Fruit fly (Drosophila melanogaster) whole organism, embryonic: ENCODE data around the gene CG7381.

Experiments used
- Abd-B ChIP-seq: fragments of 200-800 bp; sonication (Bioruptor generic); optimal IDR thresholded peaks from 2 replicates; lab custom pipeline; 2018; ENCODE audit warnings: missing biosample characterization, mild to moderate bottlenecking, missing genetic modification characterization, moderate library complexity
- Atf6 ChIP-seq: fragments of 200-800 bp; sonication (Bioruptor generic); IDR thresholded peaks from 2 replicates; pipeline ENCODE4 v1.3.6; 2022; ENCODE audit warnings: missing biosample characterization, missing genetic modification characterization
- Awh ChIP-seq: fragments of 200-800 bp; sonication (Bioruptor generic); IDR thresholded peaks from 2 replicates; pipeline ENCODE4, ENCODE4 v1.3.6; 2022; ENCODE audit warnings: missing biosample characterization, missing genetic modification characterization
- B-H2 ChIP-seq: fragments of 200-800 bp; sonication (Bioruptor generic); optimal IDR thresholded peaks from 2 replicates; lab custom pipeline; 2018; ENCODE audit warnings: missing biosample characterization, mild to moderate bottlenecking, missing genetic modification characterization
- CG10267 ChIP-seq: fragments of 200-800 bp; sonication (Bioruptor generic); optimal IDR thresholded peaks from 2 replicates; lab custom pipeline; 2018; ENCODE audit warnings: missing biosample characterization, mild to moderate bottlenecking, missing genetic modification characterization, moderate library complexity
- CG10431 ChIP-seq: fragments of 200-800 bp; sonication (Bioruptor generic); optimal IDR thresholded peaks from 3 replicates; lab custom pipeline; 2018; ENCODE audit warnings: missing biosample characterization, mild to moderate bottlenecking, missing genetic modification characterization
- CG10462 ChIP-seq: fragments of 200-800 bp; sonication (Bioruptor generic); optimal IDR thresholded peaks from 2 replicates; lab custom pipeline; 2016; ENCODE audit warnings: missing biosample characterization, missing genetic modification characterization
- CG13424 ChIP-seq: fragments of 200-800 bp; sonication (Bioruptor generic); optimal IDR thresholded peaks from 2 replicates; lab custom pipeline; 2019; ENCODE audit warnings: missing biosample characterization, mild to moderate bottlenecking, missing genetic modification characterization, moderate library complexity
- CG13775 ChIP-seq: fragments of 200-800 bp; sonication (Bioruptor generic); optimal IDR thresholded peaks from 3 replicates; lab custom pipeline; 2017; ENCODE audit warnings: missing biosample characterization, mild to moderate bottlenecking, missing genetic modification characterization
- CG15601 ChIP-seq: fragments of 200-800 bp; sonication (Bioruptor generic); optimal IDR thresholded peaks from 3 replicates; lab custom pipeline; 2019; ENCODE audit warnings: missing biosample characterization, mild to moderate bottlenecking, missing genetic modification characterization, moderate library complexity
- CG18262 ChIP-seq: fragments of 200-800 bp; optimal IDR thresholded peaks from 3 replicates; lab custom pipeline; 2019; ENCODE audit warnings: missing biosample characterization, mild to moderate bottlenecking, missing genetic modification characterization, moderate library complexity
- CG30431 ChIP-seq: fragments of 200-800 bp; sonication (Bioruptor generic); optimal IDR thresholded peaks from 2 replicates; lab custom pipeline; 2017; ENCODE audit warnings: missing biosample characterization, missing genetic modification characterization
- CG32772 ChIP-seq: fragments of 200-800 bp; sonication (Bioruptor generic); IDR thresholded peaks from 2 replicates; pipeline ENCODE4 v1.3.6; 2022; ENCODE audit warnings: missing biosample characterization, missing genetic modification characterization
- CG3281 ChIP-seq: fragments of 200-800 bp; sonication (Bioruptor generic); optimal IDR thresholded peaks from 3 replicates; lab custom pipeline; 2017; ENCODE audit warnings: missing biosample characterization, mild to moderate bottlenecking, missing genetic modification characterization
- CG33213 ChIP-seq: fragments of 200-800 bp; sonication (Bioruptor generic); optimal IDR thresholded peaks from 3 replicates; lab custom pipeline; 2016; ENCODE audit warnings: missing biosample characterization, missing genetic modification characterization
- CG4328 ChIP-seq: fragments of 200-800 bp; sonication (Bioruptor generic); optimal IDR thresholded peaks from 3 replicates; lab custom pipeline; 2017; ENCODE audit warnings: missing biosample characterization, missing genetic modification reagents, missing genetic modification characterization
- CG4820 ChIP-seq: fragments of 200-800 bp; sonication (Bioruptor generic); optimal IDR thresholded peaks from 3 replicates; lab custom pipeline; 2016; ENCODE audit warnings: missing biosample characterization, missing genetic modification characterization
- CG6175 ChIP-seq: fragments of 200-800 bp; sonication (Bioruptor generic); IDR thresholded peaks from 3 replicates; pipeline ENCODE4 v1.3.6; 2022; ENCODE audit warnings: missing biosample characterization, missing genetic modification characterization
- CG8924 ChIP-seq: fragments of 200-800 bp; optimal IDR thresholded peaks from 3 replicates; lab custom pipeline; 2019; ENCODE audit warnings: missing biosample characterization, mild to moderate bottlenecking, missing genetic modification characterization, moderate library complexity
- CG9727 ChIP-seq: fragments of 200-800 bp; sonication (Bioruptor generic); optimal IDR thresholded peaks from 3 replicates; lab custom pipeline; 2017; ENCODE audit warnings: missing biosample characterization, mild to moderate bottlenecking, missing genetic modification characterization
- CTCF ChIP-seq: fragments of 200-800 bp; sonication (Bioruptor generic); optimal IDR thresholded peaks from 2 replicates; lab custom pipeline; 2017; ENCODE audit warnings: missing biosample characterization, mild to moderate bottlenecking, missing genetic modification characterization, moderate library complexity
- D19B ChIP-seq: fragments of 200-800 bp; sonication (Bioruptor generic); optimal IDR thresholded peaks from 2 replicates; lab custom pipeline; 2017; ENCODE audit warnings: missing biosample characterization, mild to moderate bottlenecking, missing genetic modification characterization
- Dll ChIP-seq: fragments of 200-800 bp; sonication (Bioruptor generic); IDR thresholded peaks from 4 replicates; pipeline ENCODE4 v1.3.6; 2022; ENCODE audit warnings: missing biosample characterization, missing genetic modification characterization; ENCODE audit not compliant: partially characterized antibody
- ERR ChIP-seq: fragments of 200-800 bp; sonication (Bioruptor generic); optimal IDR thresholded peaks from 2 replicates; lab custom pipeline; 2016; ENCODE audit warnings: missing biosample characterization, missing genetic modification characterization
- GATAe ChIP-seq: fragments of 200-800 bp; sonication (Bioruptor generic); conservative IDR thresholded peaks from 2 replicates; pipeline ENCODE4 v1.3.6; 2022; ENCODE audit warnings: missing biosample characterization, missing genetic modification characterization
- Gug ChIP-seq: fragments of 200-800 bp; sonication (Bioruptor generic); IDR thresholded peaks from 4 replicates; pipeline ENCODE4 v1.3.6; 2022; ENCODE audit warnings: missing biosample characterization, missing genetic modification characterization
- HHEX ChIP-seq: fragments of 200-800 bp; sonication (Bioruptor generic); optimal IDR thresholded peaks from 3 replicates; lab custom pipeline; 2017; ENCODE audit warnings: missing biosample characterization, mild to moderate bottlenecking, missing genetic modification characterization, missing genetic modification reagents
- Kr ChIP-seq: fragments of 200-800 bp; sonication (Bioruptor generic); optimal IDR thresholded peaks from 2 replicates; lab custom pipeline; 2017; ENCODE audit warnings: missing biosample characterization, mild to moderate bottlenecking, missing genetic modification characterization
- Oli ChIP-seq: fragments of 200-800 bp; sonication (Bioruptor generic); optimal IDR thresholded peaks from 2 replicates; lab custom pipeline; 2018; ENCODE audit warnings: missing biosample characterization, mild to moderate bottlenecking, missing genetic modification characterization, moderate library complexity
- Ravus ChIP-seq: fragments of 200-800 bp; sonication (Bioruptor generic); IDR thresholded peaks from 2 replicates; pipeline ENCODE4 v1.3.6; 2022; ENCODE audit warnings: missing biosample characterization, missing genetic modification characterization
- Six4 ChIP-seq: fragments of 200-800 bp; sonication (Bioruptor generic); optimal IDR thresholded peaks from 2 replicates; lab custom pipeline; 2016; ENCODE audit warnings: missing biosample characterization, missing genetic modification characterization
- Sry-δ ChIP-seq: fragments of 200-800 bp; sonication (Bioruptor generic); optimal IDR thresholded peaks from 2 replicates; lab custom pipeline; 2016; ENCODE audit warnings: missing biosample characterization, missing genetic modification characterization
- Ssrp ChIP-seq: fragments of 200-800 bp; sonication (Bioruptor generic); optimal IDR thresholded peaks from 2 replicates; lab custom pipeline; 2018; ENCODE audit warnings: missing biosample characterization, mild to moderate bottlenecking, missing genetic modification characterization, moderate library complexity
- Trl ChIP-seq, 3 experiments: fragments of >200 bp in 2 of 3; fragments of 200-800 bp in 1 of 3; sonication (Bioruptor generic) in 1 of 3; optimal IDR thresholded peaks; 2 replicates in 1 of 3; 3 replicates in 2 of 3; lab custom pipeline; 2016 to 2017; ENCODE audit warnings: missing biosample characterization in 1 of 3, missing genetic modification characterization in 1 of 3
- crp ChIP-seq, 2 experiments: fragments of 200-800 bp; sonication (Bioruptor generic); optimal IDR thresholded peaks; 2 replicates in 1 of 2; 3 replicates in 1 of 2; lab custom pipeline; 2017; ENCODE audit warnings: missing biosample characterization in 2 of 2, missing genetic modification characterization in 2 of 2, mild to moderate bottlenecking in 1 of 2, moderate library complexity in 1 of 2
- eve ChIP-seq, 2 experiments: fragments of >200 bp; optimal IDR thresholded peaks; 2 replicates each; lab custom pipeline; 2017; ENCODE audit warnings: missing biosample characterization in 2 of 2, missing genetic modification characterization in 2 of 2
- exex ChIP-seq: fragments of 200-800 bp; sonication (Bioruptor generic); optimal IDR thresholded peaks from 4 replicates; lab custom pipeline; 2018; ENCODE audit warnings: missing biosample characterization, mild to moderate bottlenecking, missing genetic modification characterization, moderate library complexity
- gcm2 ChIP-seq: fragments of 200-800 bp; sonication (Bioruptor generic); optimal IDR thresholded peaks from 2 replicates; lab custom pipeline; 2016; ENCODE audit warnings: missing biosample characterization, missing genetic modification characterization
- gfzf ChIP-seq: fragments of 200-800 bp; sonication (Bioruptor generic); optimal IDR thresholded peaks from 2 replicates; lab custom pipeline; 2016; ENCODE audit warnings: missing biosample characterization, mild to moderate bottlenecking, missing genetic modification characterization, moderate library complexity
- gro ChIP-seq: fragments of 200-800 bp; sonication (Bioruptor generic); optimal IDR thresholded peaks from 2 replicates; lab custom pipeline; 2016; ENCODE audit warnings: missing biosample characterization, missing genetic modification characterization
- h ChIP-seq: fragments of >200 bp; optimal IDR thresholded peaks from 2 replicates; lab custom pipeline; 2017
- her ChIP-seq: fragments of 200-800 bp; sonication (Bioruptor generic); optimal IDR thresholded peaks from 2 replicates; lab custom pipeline; 2016; ENCODE audit warnings: missing biosample characterization, missing genetic modification characterization
- jumu ChIP-seq: fragments of 200-800 bp; sonication (Bioruptor generic); optimal IDR thresholded peaks from 3 replicates; lab custom pipeline; 2016; ENCODE audit warnings: missing biosample characterization, missing genetic modification characterization
- ken ChIP-seq: fragments of 200-800 bp; sonication (Bioruptor generic); IDR thresholded peaks from 3 replicates; pipeline ENCODE4 v1.3.6; 2022; ENCODE audit warnings: missing biosample characterization, missing genetic modification characterization
- maf-S ChIP-seq: fragments of 200-800 bp; sonication (Bioruptor generic); optimal IDR thresholded peaks from 2 replicates; lab custom pipeline; 2016; ENCODE audit warnings: missing biosample characterization, missing genetic modification characterization
- nerfin-2 ChIP-seq: fragments of 200-800 bp; sonication (Bioruptor generic); IDR thresholded peaks from 2 replicates; pipeline ENCODE4 v1.3.6; 2022; ENCODE audit warnings: missing biosample characterization, missing genetic modification characterization; ENCODE audit not compliant: partially characterized antibody
- org-1 ChIP-seq: fragments of 200-800 bp; sonication (Bioruptor generic); optimal IDR thresholded peaks from 2 replicates; lab custom pipeline; 2017; ENCODE audit warnings: missing biosample characterization, missing genetic modification characterization
- seq ChIP-seq: fragments of 200-800 bp; sonication (Bioruptor generic); IDR thresholded peaks from 2 replicates; pipeline ENCODE4 v1.3.6; 2022; ENCODE audit warnings: missing biosample characterization, missing genetic modification characterization
- so ChIP-seq: fragments of 200-800 bp; sonication (Bioruptor generic); IDR thresholded peaks from 3 replicates; pipeline ENCODE4 v1.3.6; 2022; ENCODE audit warnings: missing biosample characterization, missing genetic modification characterization
- twi ChIP-seq: fragments of 200-800 bp; optimal IDR thresholded peaks from 2 replicates; lab custom pipeline; 2019; ENCODE audit warnings: missing biosample characterization, mild to moderate bottlenecking, missing genetic modification characterization, moderate library complexity

CG7381 gene

dm6 chr3R:12960929-12961855 lies 16.1 kb downstream of the CG7381 start, which contains the start of gene Spc25 (continued):
- TF ChIP-seq Sry-δ (GFP tag; lab: Kevin White, UChicago) (peak; percentile 100), CG4328 (no peak), CTCF (GFP tag; lab: Kevin White, UChicago) (no peak), her (GFP tag; lab: Kevin White, UChicago) (peak; percentile 51), D19B (GFP tag; lab: Kevin White, UChicago) (no peak), Awh (no peak), CG10431 (GFP tag; lab: Kevin White, UChicago) (no peak), CG6175 (GFP tag; lab: Robert Waterston, UW) (no peak), seq (GFP tag; lab: Robert Waterston, UW) (no peak), Trl (optimal IDR thresholded peaks at IDR 0.05; lab: Kevin White, UChicago) (no peak), Trl (GFP tag; optimal IDR thresholded peaks at IDR 0.05; lab: Kevin White, UChicago) (peak; percentile 67), Kr (GFP tag; lab: Kevin White, UChicago) (no peak), GATAe (no peak), CG3281 (GFP tag; lab: Kevin White, UChicago) (peak; percentile 9), CG30431 (GFP tag; lab: Kevin White, UChicago) (no peak), jumu (GFP tag; lab: Kevin White, UChicago) (peak; percentile 73), twi (tag; lab: Kevin White, UChicago) (no peak), gcm2 (GFP tag; lab: Kevin White, UChicago) (no peak), CG4820 (no peak), Gug (peak; percentile 84), maf-S (GFP tag; lab: Kevin White, UChicago) (peak; percentile 57), gfzf (GFP tag; lab: Kevin White, UChicago) (peak; percentile 33), eve (GFP tag; optimal IDR thresholded peaks at IDR 0.05; lab: Kevin White, UChicago) (no peak), CG10267 (tag; lab: Kevin White, UChicago) (peak; percentile 45), CG13775 (GFP tag; lab: Kevin White, UChicago) (peak; percentile 38), Dll (GFP tag; lab: Robert Waterston, UW) (peak; percentile 93), crp (GFP tag; optimal IDR thresholded peaks at IDR 0.05; lab: Kevin White, UChicago) (peak in 1 of 2 experiments; percentile 12), Oli (tag; lab: Kevin White, UChicago) (no peak), CG10462 (GFP tag; lab: Kevin White, UChicago) (no peak), Six4 (GFP tag; lab: Kevin White, UChicago) (no peak), CG15601 (tag; lab: Kevin White, UChicago) (no peak), CG9727 (GFP tag; lab: Kevin White, UChicago) (no peak), gro (no peak), Ravus (no peak), CG33213 (peak; percentile 84), CG13424 (tag; lab: Kevin White, UChicago) (no peak), exex (tag; lab: Kevin White, UChicago) (no peak), CG32772 (peak; percentile 73), B-H2 (GFP tag; lab: Kevin White, UChicago) (no peak), CG8924 (no peak), Ssrp (no peak), HHEX (no peak), so (GFP tag; lab: Robert Waterston, UW) (no peak), Atf6 (peak; percentile 58), ERR (peak; percentile 79), ken (peak; percentile 75; the same call in 2 of the 3 replicates), org-1 (GFP tag; lab: Kevin White, UChicago) (no peak), h (lab: Kevin White, UChicago) (no peak), Abd-B (GFP tag; lab: Kevin White, UChicago) (no peak), CG18262 (tag; lab: Kevin White, UChicago) (no peak), nerfin-2 (GFP tag; lab: Robert Waterston, UW) (peak; percentile 75)
